Fruit fly (Drosophila melanogaster) S2 (cell line): ENCODE measurements around the gene CG15879.

Experiments used
- CG8478 ChIP-seq: fragments of >200 bp; optimal IDR thresholded peaks from 2 replicates; lab custom pipeline; 2018
- CTCF ChIP-seq, 2 experiments: fragments of >200 bp; optimal IDR thresholded peaks; 2 replicates each; lab custom pipeline; 2018

DNA sequence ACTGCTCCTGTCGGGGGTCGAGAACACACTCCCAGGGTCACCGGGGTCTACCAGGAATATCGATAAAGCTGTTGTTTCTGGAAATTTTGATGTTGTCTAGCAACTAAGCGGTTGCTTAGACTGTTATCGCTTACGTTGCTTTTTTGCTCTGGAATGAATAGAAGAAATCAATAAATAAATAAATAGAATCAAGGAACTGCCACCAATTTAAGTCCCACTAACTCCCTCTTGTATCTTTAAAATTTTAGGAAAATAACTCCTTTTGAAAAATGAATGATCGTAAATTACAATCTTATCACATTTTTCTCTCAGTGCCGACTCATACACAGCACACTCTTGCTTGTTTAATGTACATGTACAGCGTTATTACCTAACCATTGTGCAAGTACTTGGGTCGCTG is 43.5 kb upstream of the CG15879 start, which contains the start of gene CG15878:
- TF ChIP-seq CTCF (optimal IDR thresholded peaks at IDR 0.05; lab: Kevin White, UChicago) (no peak), CG8478 (lab: Kevin White, UChicago) (no peak)
